Worm (Caenorhabditis elegans) whole organism, late embryonic: ENCODE data around the gene R02D5.7.

Experiments
- C08G9.2 ChIP-seq: sonication (generic microtip); optimal IDR thresholded peaks from 2 replicates; lab custom pipeline; 2016; ENCODE audit warnings: mild to moderate bottlenecking, missing genetic modification characterization, moderate library complexity, missing compliant biosample characterization
- T23F11.4 ChIP-seq: fragments of 200-800 bp; sonication (Bioruptor generic); optimal IDR thresholded peaks from 2 replicates; lab custom pipeline; 2018; ENCODE audit warnings: mild to moderate bottlenecking, missing genetic modification characterization, missing compliant biosample characterization
- ama-1 ChIP-seq: fragments of 150-350 bp; optimal IDR thresholded peaks from 2 replicates; lab custom pipeline; 2014
- ceh-19 ChIP-seq: fragments of 200-800 bp; sonication (Bioruptor generic); optimal IDR thresholded peaks from 2 replicates; lab custom pipeline; 2018; ENCODE audit warnings: mild to moderate bottlenecking, missing genetic modification characterization, missing compliant biosample characterization
- ceh-9 ChIP-seq: sonication (generic microtip); optimal IDR thresholded peaks from 2 replicates; lab custom pipeline; 2016; ENCODE audit warnings: mild to moderate bottlenecking, missing genetic modification characterization, inconsistent platforms, missing compliant biosample characterization
- elt-2 ChIP-seq: sonication (generic microtip); optimal IDR thresholded peaks from 2 replicates; lab custom pipeline; 2016; ENCODE audit warnings: missing genetic modification reagents, missing genetic modification characterization, missing compliant biosample characterization
- eyg-1 ChIP-seq: sonication (generic microtip); optimal IDR thresholded peaks from 2 replicates; lab custom pipeline; 2016; ENCODE audit warnings: missing genotype, missing genetic modification characterization, missing compliant biosample characterization
- pha-2 ChIP-seq: sonication (generic microtip); optimal IDR thresholded peaks from 2 replicates; lab custom pipeline; 2017; ENCODE audit warnings: mild to moderate bottlenecking, missing genetic modification characterization, missing compliant biosample characterization
- tbx-2 ChIP-seq: sonication (generic microtip); optimal IDR thresholded peaks from 2 replicates; lab custom pipeline; 2016; ENCODE audit warnings: missing genetic modification characterization, missing compliant biosample characterization

DNA sequence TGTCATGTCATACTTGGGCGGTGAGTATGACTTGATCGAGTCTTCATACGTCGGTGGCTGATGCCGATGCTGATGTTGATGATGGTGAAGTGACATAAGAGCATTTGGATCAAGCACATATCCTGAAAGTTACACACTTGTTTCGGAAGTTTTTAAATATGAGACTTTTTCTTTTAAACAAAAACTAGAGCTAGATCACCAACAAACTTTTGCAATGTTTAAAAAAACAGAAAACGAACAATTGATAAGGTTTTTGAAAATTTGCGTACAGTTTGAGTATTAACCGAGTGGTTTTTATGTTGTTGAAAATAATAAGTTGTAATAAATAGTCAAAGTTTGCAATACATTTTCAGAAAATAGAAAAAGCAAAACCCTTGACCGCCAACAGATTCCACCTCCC is 3.3 kb upstream of the R02D5.7 start, which contains the start of gene R02D5.4:
- TF ChIP-seq pha-2 (no peak), T23F11.4 (GFP tag; lab: Kevin White, UChicago) (no peak), elt-2 (tag; lab: Kevin White, UChicago) (no peak), ceh-19 (GFP tag; lab: Kevin White, UChicago) (no peak), tbx-2 (tag; lab: Kevin White, UChicago) (no peak), ceh-9 (tag; lab: Kevin White, UChicago) (no peak), eyg-1 (no peak), C08G9.2 (tag; lab: Kevin White, UChicago) (no peak), ama-1 (lab: Kevin White, UChicago) (no peak)
